Worm (Caenorhabditis elegans): ENCODE data around the gene srsx-21.

Gene srsx-21

ce11 chrV:9801965-9802364 lies 35.8 kb upstream of the srsx-21 start, which contains the start of gene F46B6.10:
TSS of gene F46B6.10 (minus strand) at chrV:9802065.
- TF ChIP-seq hlh-26 (GFP tag; conservative IDR thresholded peaks at IDR 0.05), result no peak
- TF ChIP-seq pha-4 (tag; optimal IDR thresholded peaks at IDR 0.05), result no peak
- no peak for TF ChIP-seq bed-2 (GFP tag; IDR thresholded peaks at IDR 0.05)
- no peak for TF ChIP-seq mel-28 (tag; optimal IDR thresholded peaks at IDR 0.05; ENCODE audit: borderline replicate concordance)
- TF ChIP-seq tlf-1 (GFP tag; optimal IDR thresholded peaks at IDR 0.05), result no peak
- no peak for TF ChIP-seq ceh-40 (GFP tag; IDR thresholded peaks at IDR 0.05)
- no peak for TF ChIP-seq C17E4.6 (GFP tag; IDR thresholded peaks at IDR 0.05)
- TF ChIP-seq ztf-22 (GFP tag; optimal IDR thresholded peaks at IDR 0.05), result no peak
- no peak for TF ChIP-seq somi-1 (GFP tag; optimal IDR thresholded peaks at IDR 0.05)
- no peak for TF ChIP-seq rec-8 (tag; optimal IDR thresholded peaks at IDR 0.05)
- no peak for TF ChIP-seq nhr-120 (GFP tag; IDR thresholded peaks at IDR 0.05)
- no peak for TF ChIP-seq let-607 (tag; optimal IDR thresholded peaks at IDR 0.05)
- TF ChIP-seq athp-1 (tag; optimal IDR thresholded peaks at IDR 0.05), result no peak
- no peak for TF ChIP-seq F55B11.4 (tag; optimal IDR thresholded peaks at IDR 0.05; ENCODE audit: borderline replicate concordance, insufficient read depth)
- no peak for TF ChIP-seq hsf-1 (GFP tag; IDR thresholded peaks at IDR 0.05)
- no peak for TF ChIP-seq madf-6 (GFP tag; IDR thresholded peaks at IDR 0.05)
- TF ChIP-seq F22D6.2 (tag; optimal IDR thresholded peaks at IDR 0.05), result no peak
- no peak for TF ChIP-seq lin-26 (GFP tag; IDR thresholded peaks at IDR 0.05)
- no peak for TF ChIP-seq ceh-100 (GFP tag; IDR thresholded peaks at IDR 0.05)
- no peak for TF ChIP-seq B0261.1 (tag; optimal IDR thresholded peaks at IDR 0.05)

ce11 chrV:9803176-9803575 lies 34.6 kb upstream of the srsx-21 start, which contains the start of gene sru-39:
TSS of gene sru-39 (plus strand) at chrV:9803476.
- TF ChIP-seq F57A8.1 (GFP tag; optimal IDR thresholded peaks at IDR 0.05) (no peak), nhr-90 (tag; optimal IDR thresholded peaks at IDR 0.05) (no peak), T26A5.8 (tag; optimal IDR thresholded peaks at IDR 0.05) (no peak), snpc-4 (GFP tag; optimal IDR thresholded peaks at IDR 0.05) (no peak), snpc-4 (tag; optimal IDR thresholded peaks at IDR 0.05) (no peak), nhr-120 (GFP tag; IDR thresholded peaks at IDR 0.05) (no peak), F39B2.1 (GFP tag; IDR thresholded peaks at IDR 0.05) (no peak), pbrm-1 (GFP tag; IDR thresholded peaks at IDR 0.05) (no peak), ets-4 (GFP tag; optimal IDR thresholded peaks at IDR 0.05) (no peak), ceh-58 (GFP tag; IDR thresholded peaks at IDR 0.05) (no peak), unc-130 (GFP tag; optimal IDR thresholded peaks at IDR 0.05) (no peak)

ce11 chrV:9805161-9805560 lies 32.6 kb upstream of the srsx-21 start, which contains the start of gene sru-37:
TSS of gene sru-37 (plus strand) at chrV:9805461.
- TF ChIP-seq sptf-2 (GFP tag; optimal IDR thresholded peaks at IDR 0.05) (no peak), Y53F4B.3 (GFP tag; IDR thresholded peaks at IDR 0.05) (no peak), ets-4 (GFP tag; optimal IDR thresholded peaks at IDR 0.05) (no peak), zim-3 (tag; optimal IDR thresholded peaks at IDR 0.05) (no peak), nfya-1 (tag; optimal IDR thresholded peaks at IDR 0.05; ENCODE audit: borderline replicate concordance, insufficient read depth) (no peak), ZK185.1 (tag; optimal IDR thresholded peaks at IDR 0.05; ENCODE audit: poor library complexity, severe bottlenecking) (no peak), let-607 (tag; optimal IDR thresholded peaks at IDR 0.05) (no peak), nhr-90 (tag; optimal IDR thresholded peaks at IDR 0.05) (no peak), F37B4.10 (GFP tag; IDR thresholded peaks at IDR 0.05) (no peak), hlh-12 (tag; optimal IDR thresholded peaks at IDR 0.05) (no peak), F52B5.7 (tag; optimal IDR thresholded peaks at IDR 0.05) (no peak), madf-3 (GFP tag; IDR thresholded peaks at IDR 0.05) (no peak), Y95B8A.8 (GFP tag; IDR thresholded peaks at IDR 0.05) (no peak), D2030.7 (GFP tag; IDR thresholded peaks at IDR 0.05) (no peak), dpl-1 (GFP tag; optimal IDR thresholded peaks at IDR 0.05) (no peak), ztf-28 (GFP tag; IDR thresholded peaks at IDR 0.05) (no peak)
